Worm (Caenorhabditis elegans): ENCODE data around the gene try-12.

try-12 gene

ce11 chrV:7464696-7465095 lies 15.5 kb downstream of the try-12 start, which contains the start of gene srh-89:
TSS of gene srh-89 (minus strand) at chrV:7464796.
- no peak for TF ChIP-seq Y95B8A.8 (GFP tag; IDR thresholded peaks at IDR 0.05)
- no peak for TF ChIP-seq F10E7.11 (tag; optimal IDR thresholded peaks at IDR 0.05)
- no peak for TF ChIP-seq hmg-1.2 (GFP tag; IDR thresholded peaks at IDR 0.05)
- no peak for TF ChIP-seq ceh-58 (GFP tag; IDR thresholded peaks at IDR 0.05)
- TF ChIP-seq lsl-1 (GFP tag; optimal IDR thresholded peaks at IDR 0.05) = no peak
- TF ChIP-seq ceh-27 (GFP tag; optimal IDR thresholded peaks at IDR 0.05) = no peak
- TF ChIP-seq nfyb-1 (GFP tag; IDR thresholded peaks at IDR 0.05) = no peak
- no peak for TF ChIP-seq lin-26 (GFP tag; IDR thresholded peaks at IDR 0.05)
- no peak for TF ChIP-seq F55B11.4 (tag; optimal IDR thresholded peaks at IDR 0.05; ENCODE audit: borderline replicate concordance, insufficient read depth)
- no peak for TF ChIP-seq let-607 (tag; optimal IDR thresholded peaks at IDR 0.05)
- no peak for TF ChIP-seq madf-3 (GFP tag; IDR thresholded peaks at IDR 0.05)
- TF ChIP-seq somi-1 (GFP tag; optimal IDR thresholded peaks at IDR 0.05) = no peak
- TF ChIP-seq hlh-26 (GFP tag; conservative IDR thresholded peaks at IDR 0.05) = no peak
- TF ChIP-seq cebp-1 (GFP tag; IDR thresholded peaks at IDR 0.05) = no peak
- no peak for TF ChIP-seq cebp-1 (tag; optimal IDR thresholded peaks at IDR 0.05)
- TF ChIP-seq rcor-1 (GFP tag; IDR thresholded peaks at IDR 0.05) = no peak
- no peak for TF ChIP-seq ztf-26 (tag; optimal IDR thresholded peaks at IDR 0.05)
- TF ChIP-seq F52B5.7 (tag; optimal IDR thresholded peaks at IDR 0.05) = no peak
- TF ChIP-seq F57C9.4 (tag; optimal IDR thresholded peaks at IDR 0.05) = no peak
- TF ChIP-seq fkh-3 (tag; optimal IDR thresholded peaks at IDR 0.05) = no peak

DNA sequence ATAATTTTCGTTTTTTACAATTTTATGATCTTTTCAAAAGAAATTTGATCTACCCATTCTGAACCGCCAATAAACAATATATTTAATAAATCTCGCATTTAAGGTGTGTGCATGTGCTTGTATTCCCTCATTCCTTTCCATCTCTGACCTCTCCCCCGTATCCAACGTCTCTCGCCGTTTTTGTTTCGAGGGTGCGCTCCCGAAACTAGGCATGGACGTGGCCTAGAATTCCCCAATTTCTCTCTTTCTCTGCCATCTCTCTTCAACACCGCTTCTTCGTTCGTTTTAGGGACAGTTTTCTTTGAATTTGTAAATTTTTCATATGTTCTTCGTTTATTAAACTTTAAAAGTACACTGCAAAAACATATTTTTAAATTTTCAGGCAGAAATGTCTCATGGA lies 16.4 kb downstream of the try-12 start, which contains the start of gene F25E5.1:
Gene F25E5.1 (plus strand): TSS at position 376 of the 400 bp plus-strand sequence.
- TF ChIP-seq bed-2 (GFP tag; IDR thresholded peaks at IDR 0.05) (0 out of 2 replicates have a peak, but pooled peaks have one; percentile 67), F39B2.1 (GFP tag; IDR thresholded peaks at IDR 0.05) (no peak), nhr-90 (tag; optimal IDR thresholded peaks at IDR 0.05) (no peak), rcor-1 (GFP tag; IDR thresholded peaks at IDR 0.05) (0 out of 2 replicates have a peak, but pooled peaks have one; percentile 32), akir-1 (GFP tag; optimal IDR thresholded peaks at IDR 0.05) (no peak), ceh-79 (tag; optimal IDR thresholded peaks at IDR 0.05) (no peak), ceh-27 (GFP tag; optimal IDR thresholded peaks at IDR 0.05) (peak; percentile 65), pbrm-1 (GFP tag; IDR thresholded peaks at IDR 0.05) (peak; percentile 68; the same call in 1 of the 2 replicates), madf-10 (tag; optimal IDR thresholded peaks at IDR 0.05) (no peak), nhr-80 (tag; optimal IDR thresholded peaks at IDR 0.05) (peak; percentile 60), F23B12.7 (tag; optimal IDR thresholded peaks at IDR 0.05; ENCODE audit: insufficient read depth) (no peak), hsf-1 (GFP tag; IDR thresholded peaks at IDR 0.05) (no peak), madf-6 (GFP tag; IDR thresholded peaks at IDR 0.05) (no peak; the same call in 1 of the 2 replicates), K12H6.12 (tag; optimal IDR thresholded peaks at IDR 0.05) (peak; percentile 10), ceh-100 (GFP tag; IDR thresholded peaks at IDR 0.05) (0 out of 2 replicates have a peak, but pooled peaks have one; percentile 27), unc-62 (GFP tag; optimal IDR thresholded peaks at IDR 0.05) (no peak), xnd-1 (tag; optimal IDR thresholded peaks at IDR 0.05) (peak; percentile 15), ceh-40 (GFP tag; IDR thresholded peaks at IDR 0.05) (no peak), lag-1 (GFP tag; IDR thresholded peaks at IDR 0.05) (no peak), Y79H2A.3 (GFP tag; conservative IDR thresholded peaks at IDR 0.05) (no peak), attf-3 (GFP tag; conservative IDR thresholded peaks at IDR 0.05) (0 out of 2 replicates have a peak, but pooled peaks have one; percentile 15), ztf-18 (tag; optimal IDR thresholded peaks at IDR 0.05) (peak; percentile 49), efl-1 (GFP tag; optimal IDR thresholded peaks at IDR 0.05) (peak; percentile 67), ztf-28 (GFP tag; IDR thresholded peaks at IDR 0.05) (no peak), hmg-1.2 (GFP tag; IDR thresholded peaks at IDR 0.05) (peak; percentile 69), egrh-3 (GFP tag; IDR thresholded peaks at IDR 0.05) (0 out of 2 replicates have a peak, but pooled peaks have one; percentile 34), ekl-4 (GFP tag; IDR thresholded peaks at IDR 0.05) (0 out of 2 replicates have a peak, but pooled peaks have one; percentile 27), T07F8.4 (tag; optimal IDR thresholded peaks at IDR 0.05) (no peak), madf-8 (GFP tag; conservative IDR thresholded peaks at IDR 0.05) (peak; percentile 46), ZK185.1 (tag; optimal IDR thresholded peaks at IDR 0.05; ENCODE audit: poor library complexity, severe bottlenecking) (peak; percentile 50), attf-5 (GFP tag; optimal IDR thresholded peaks at IDR 0.05) (peak; percentile 91)
